Fruit fly (Drosophila melanogaster): ENCODE data around the gene PNUTS.

Gene PNUTS

DNA sequence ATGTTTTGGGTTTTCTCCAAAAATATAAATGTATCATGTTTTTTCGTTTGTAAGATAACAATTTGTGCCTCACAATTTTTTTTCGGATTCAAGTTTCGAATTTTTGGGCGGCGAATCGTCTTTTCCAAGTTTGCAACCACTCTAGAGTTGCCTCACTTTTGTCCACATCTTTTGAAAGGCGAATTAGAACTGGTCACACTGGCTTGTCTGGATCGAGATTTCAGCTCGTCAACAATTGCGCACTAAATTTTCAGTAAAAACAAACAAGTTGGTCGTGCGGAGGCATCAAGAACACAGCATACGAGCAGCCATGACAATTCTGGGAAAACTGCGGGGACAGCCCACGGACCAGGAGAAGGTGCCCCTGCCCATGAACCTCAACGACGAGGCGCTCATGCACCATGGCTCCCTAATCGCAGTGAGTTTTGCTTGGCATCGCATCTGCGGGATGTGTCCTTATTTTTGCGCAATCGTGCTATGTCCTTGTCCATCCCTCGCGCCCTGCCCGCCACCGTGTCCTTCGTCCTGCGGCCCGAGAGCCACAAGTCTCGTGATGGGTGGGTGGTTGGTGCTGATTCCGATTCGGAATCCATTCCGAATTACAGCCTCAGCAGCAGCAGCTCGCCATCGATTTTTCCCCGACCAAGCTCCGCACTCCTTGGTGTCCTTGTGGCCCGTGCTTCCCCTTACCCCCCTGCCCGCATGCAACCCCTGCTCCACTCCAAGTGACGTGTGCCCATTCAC lies 48.9 kb upstream of the PNUTS start, which contains the start of gene CG3662 (continued):
- TF ChIP-seq BEAF-32 (GFP tag; optimal IDR thresholded peaks at IDR 0.05) (peak; percentile 52), Deaf1 (tag; optimal IDR thresholded peaks at IDR 0.05) (peak; percentile 85), emc (GFP tag; optimal IDR thresholded peaks at IDR 0.05) (no peak), CG6272 (GFP tag; IDR thresholded peaks at IDR 0.05) (no peak), schlank (tag; optimal IDR thresholded peaks at IDR 0.05) (no peak), CG7786 (GFP tag; optimal IDR thresholded peaks at IDR 0.05) (no peak), jing (GFP tag; optimal IDR thresholded peaks at IDR 0.05) (no peak), CG10543 (GFP tag; optimal IDR thresholded peaks at IDR 0.05) (no peak), Lhr (GFP tag; optimal IDR thresholded peaks at IDR 0.05) (peak; percentile 69), gcm2 (GFP tag; optimal IDR thresholded peaks at IDR 0.05) (no peak), CG10979 (tag; optimal IDR thresholded peaks at IDR 0.05) (no peak), CG13894 (tag; optimal IDR thresholded peaks at IDR 0.05) (peak; percentile 40), CG43689 (GFP tag; IDR thresholded peaks at IDR 0.05) (no peak), pzg (GFP tag; optimal IDR thresholded peaks at IDR 0.05) (peak; percentile 95), CG17829 (tag; optimal IDR thresholded peaks at IDR 0.05) (peak; percentile 7), sr (GFP tag; IDR thresholded peaks at IDR 0.05) (no peak), CG9797 (GFP tag; optimal IDR thresholded peaks at IDR 0.05) (peak; percentile 89), HHEX (GFP tag; optimal IDR thresholded peaks at IDR 0.05) (no peak), CG8359 (GFP tag; optimal IDR thresholded peaks at IDR 0.05; ENCODE audit: borderline replicate concordance) (no peak), Sry-δ (GFP tag; optimal IDR thresholded peaks at IDR 0.05) (peak; percentile 49), shn (GFP tag; optimal IDR thresholded peaks at IDR 0.05) (no peak), CG9817 (tag; optimal IDR thresholded peaks at IDR 0.05) (no peak), Bgb (GFP tag; IDR thresholded peaks at IDR 0.05; ENCODE audit: partially characterized antibody) (peak; percentile 18; the same call in 1 of the 2 replicates), pan (optimal IDR thresholded peaks at IDR 0.05) (no peak), pan (GFP tag; optimal IDR thresholded peaks at IDR 0.05 in 1 of 2, IDR thresholded peaks at IDR 0.05 in 1 of 2) (peak in 1 of 2 experiments; percentile 25), ERR (GFP tag; optimal IDR thresholded peaks at IDR 0.05) (no peak), HLH54F (GFP tag; optimal IDR thresholded peaks at IDR 0.05) (no peak), nerfin-2 (GFP tag; IDR thresholded peaks at IDR 0.05; ENCODE audit: partially characterized antibody) (no peak), MESR4 (GFP tag; optimal IDR thresholded peaks at IDR 0.05) (peak; percentile 97), Vsx1 (GFP tag; optimal IDR thresholded peaks at IDR 0.05) (no peak), crol (GFP tag; IDR thresholded peaks at IDR 0.05) (peak; percentile 87), bigmax (GFP tag; optimal IDR thresholded peaks at IDR 0.05) (peak; percentile 16), Ptx1 (GFP tag; IDR thresholded peaks at IDR 0.05) (no peak), zf30C (GFP tag; optimal IDR thresholded peaks at IDR 0.05) (peak; percentile 4), grn (GFP tag; optimal IDR thresholded peaks at IDR 0.05) (peak; percentile 18), NK7.1 (GFP tag; optimal IDR thresholded peaks at IDR 0.05) (no peak), CG18262 (tag; optimal IDR thresholded peaks at IDR 0.05) (no peak), HLH4C (GFP tag; IDR thresholded peaks at IDR 0.05; ENCODE audit: partially characterized antibody) (0 out of 3 replicates have a peak, but pooled peaks have one; percentile 20), CG1603 (tag; optimal IDR thresholded peaks at IDR 0.05) (peak; percentile 81), CG12659 (GFP tag; optimal IDR thresholded peaks at IDR 0.05) (peak; percentile 57), grau (tag; optimal IDR thresholded peaks at IDR 0.05) (peak; percentile 19), CG10431 (GFP tag; optimal IDR thresholded peaks at IDR 0.05) (no peak), Adf1 (GFP tag; IDR thresholded peaks at IDR 0.05) (no peak), insv (GFP tag; optimal IDR thresholded peaks at IDR 0.05) (no peak), CG8290 (GFP tag; optimal IDR thresholded peaks at IDR 0.05) (no peak), CG8290 (tag; optimal IDR thresholded peaks at IDR 0.05) (no peak), CG32767 (GFP tag; IDR thresholded peaks at IDR 0.05) (0 out of 2 replicates have a peak, but pooled peaks have one; percentile 32), CG7987 (GFP tag; optimal IDR thresholded peaks at IDR 0.05) (peak; percentile 15), kay (GFP tag; optimal IDR thresholded peaks at IDR 0.05) (no peak)

All from whole organism, embryonic.